Fruit fly (Drosophila melanogaster) whole organism, wandering third instar larva: Measurements from ENCODE around the gene CG8568.

ENCODE experiments used
- Abd-B ChIP-seq: fragments of >200 bp; optimal IDR thresholded peaks from 2 replicates; lab custom pipeline; 2017; ENCODE audit warnings: missing biosample characterization, missing genetic modification characterization
- CG32264 ChIP-seq: fragments of 200-800 bp; sonication (Bioruptor generic); optimal IDR thresholded peaks from 2 replicates; lab custom pipeline; 2016; ENCODE audit warnings: missing biosample characterization, missing genetic modification characterization
- CrebA ChIP-seq: fragments of 200-800 bp; sonication (Bioruptor generic); optimal IDR thresholded peaks from 2 replicates; lab custom pipeline; 2016; ENCODE audit warnings: missing biosample characterization, mild to moderate bottlenecking, missing genetic modification characterization, borderline replicate concordance
- Dif ChIP-seq: fragments of 200-275, 200-300 bp; sonication (Bioruptor generic); optimal IDR thresholded peaks from 2 replicates; lab custom pipeline; 2018; ENCODE audit warnings: missing biosample characterization, missing genetic modification characterization; ENCODE audit not compliant: partially characterized antibody
- GATAd ChIP-seq: sonication (Bioruptor generic); optimal IDR thresholded peaks from 2 replicates; lab custom pipeline; 2016; ENCODE audit warnings: missing biosample characterization, missing genetic modification characterization
- HLH106 ChIP-seq: fragments of 200-800 bp; optimal IDR thresholded peaks from 3 replicates; lab custom pipeline; 2019; ENCODE audit warnings: missing biosample characterization, mild to moderate bottlenecking, missing genetic modification characterization, moderate library complexity
- Hnf4 ChIP-seq: fragments of 200-800 bp; sonication (Bioruptor generic); optimal IDR thresholded peaks from 2 replicates; lab custom pipeline; 2016; ENCODE audit warnings: missing biosample characterization, mild to moderate bottlenecking, missing genetic modification characterization
- Hr78 ChIP-seq: fragments of >200 bp; optimal IDR thresholded peaks from 2 replicates; lab custom pipeline; 2017; ENCODE audit warnings: missing biosample characterization, missing genetic modification characterization
- Jra ChIP-seq: sonication (Bioruptor generic); optimal IDR thresholded peaks from 2 replicates; lab custom pipeline; 2016; ENCODE audit warnings: missing biosample characterization, missing genetic modification characterization
- Mio ChIP-seq: sonication (Bioruptor generic); optimal IDR thresholded peaks from 2 replicates; lab custom pipeline; 2016; ENCODE audit warnings: missing biosample characterization, missing genetic modification characterization
- Myc ChIP-seq: fragments of >200 bp; optimal IDR thresholded peaks from 2 replicates; lab custom pipeline; 2017
- N ChIP-seq: fragments of >200 bp; optimal IDR thresholded peaks from 2 replicates; lab custom pipeline; 2018; ENCODE audit warnings: missing biosample characterization, missing external identifiers, missing genetic modification characterization
- OdsH ChIP-seq: fragments of 200-800 bp; sonication (Bioruptor generic); optimal IDR thresholded peaks from 2 replicates; lab custom pipeline; 2016; ENCODE audit warnings: missing biosample characterization, mild to moderate bottlenecking, missing genetic modification characterization
- Rel ChIP-seq, 2 experiments: fragments of 200-800 bp; sonication (Bioruptor generic) in 1 of 2; optimal IDR thresholded peaks; 2 replicates in 1 of 2; 3 replicates in 1 of 2; lab custom pipeline; 2016 to 2019; ENCODE audit warnings: mild to moderate bottlenecking in 2 of 2, missing biosample characterization in 2 of 2, missing genetic modification characterization in 2 of 2, moderate library complexity in 1 of 2
- Sp1 ChIP-seq: fragments of 200-800 bp; sonication (Bioruptor generic); optimal IDR thresholded peaks from 3 replicates; lab custom pipeline; 2019; ENCODE audit warnings: missing biosample characterization, mild to moderate bottlenecking, missing genetic modification characterization, moderate library complexity
- Vsx2 ChIP-seq: fragments of 200-300, 225-300 bp; sonication (Bioruptor generic); optimal IDR thresholded peaks from 2 replicates; lab custom pipeline; 2018; ENCODE audit warnings: missing biosample characterization, missing genetic modification characterization; ENCODE audit not compliant: partially characterized antibody
- br ChIP-seq: fragments of 200-800 bp; sonication (Bioruptor generic); optimal IDR thresholded peaks from 2 replicates; lab custom pipeline; 2016; ENCODE audit warnings: missing biosample characterization, missing genetic modification characterization
- dmrt93B ChIP-seq: fragments of 200-800 bp; sonication (Bioruptor generic); optimal IDR thresholded peaks from 2 replicates; lab custom pipeline; 2018; ENCODE audit warnings: missing biosample characterization, mild to moderate bottlenecking, missing genetic modification characterization
- dsf ChIP-seq: sonication (Bioruptor generic); optimal IDR thresholded peaks from 2 replicates; lab custom pipeline; 2016; ENCODE audit warnings: missing biosample characterization, missing genetic modification characterization, borderline replicate concordance
- ey ChIP-seq: fragments of 200-800 bp; sonication (Bioruptor generic); optimal IDR thresholded peaks from 2 replicates; lab custom pipeline; 2016; ENCODE audit warnings: missing biosample characterization, missing genetic modification characterization
- foxo ChIP-seq, 2 experiments: fragments of 200-800 bp; sonication (Bioruptor generic); optimal IDR thresholded peaks; 2 replicates in 1 of 2; 3 replicates in 1 of 2; lab custom pipeline; 2016 to 2017; ENCODE audit warnings: missing biosample characterization in 2 of 2, missing genetic modification characterization in 2 of 2
- fru ChIP-seq: fragments of 200-800 bp; sonication (Bioruptor generic); optimal IDR thresholded peaks from 3 replicates; lab custom pipeline; 2016; ENCODE audit warnings: missing biosample characterization, mild to moderate bottlenecking, missing genetic modification characterization
- h ChIP-seq: fragments of 200-800 bp; sonication (Bioruptor generic); optimal IDR thresholded peaks from 3 replicates; lab custom pipeline; 2016; ENCODE audit warnings: missing biosample characterization, mild to moderate bottlenecking, missing genetic modification characterization
- jim ChIP-seq: fragments of 175-275, 200-325 bp; sonication (Bioruptor generic); optimal IDR thresholded peaks from 2 replicates; lab custom pipeline; 2016; ENCODE audit warnings: missing biosample characterization, mild to moderate bottlenecking, missing genetic modification characterization
- pan ChIP-seq: fragments of >200 bp; optimal IDR thresholded peaks from 2 replicates; lab custom pipeline; 2017
- psq ChIP-seq: fragments of 200-800 bp; sonication (Bioruptor generic); optimal IDR thresholded peaks from 3 replicates; lab custom pipeline; 2017; ENCODE audit warnings: missing biosample characterization, mild to moderate bottlenecking, missing genetic modification characterization, moderate library complexity
- rgr ChIP-seq: fragments of 200-800 bp; sonication (Bioruptor generic); optimal IDR thresholded peaks from 3 replicates; lab custom pipeline; 2016; ENCODE audit warnings: missing biosample characterization, mild to moderate bottlenecking, missing genetic modification characterization
- sage ChIP-seq: fragments of 200-800 bp; sonication (Bioruptor generic); optimal IDR thresholded peaks from 2 replicates; lab custom pipeline; 2016; ENCODE audit warnings: missing biosample characterization, mild to moderate bottlenecking, missing genetic modification characterization
- sv ChIP-seq: fragments of 200-800 bp; sonication (Bioruptor generic); optimal IDR thresholded peaks from 3 replicates; lab custom pipeline; 2016; ENCODE audit warnings: missing biosample characterization, missing genetic modification characterization
- tai ChIP-seq: sonication (Bioruptor generic); optimal IDR thresholded peaks from 2 replicates; lab custom pipeline; 2016; ENCODE audit warnings: missing biosample characterization, missing genetic modification characterization
- usp ChIP-seq: fragments of >200 bp; optimal IDR thresholded peaks from 2 replicates; lab custom pipeline; 2017; ENCODE audit warnings: missing biosample characterization, missing genetic modification characterization
- woc ChIP-seq: sonication (Bioruptor generic); optimal IDR thresholded peaks from 2 replicates; lab custom pipeline; 2016; ENCODE audit warnings: missing biosample characterization, mild to moderate bottlenecking, missing genetic modification characterization

The CG8568 gene

DNA sequence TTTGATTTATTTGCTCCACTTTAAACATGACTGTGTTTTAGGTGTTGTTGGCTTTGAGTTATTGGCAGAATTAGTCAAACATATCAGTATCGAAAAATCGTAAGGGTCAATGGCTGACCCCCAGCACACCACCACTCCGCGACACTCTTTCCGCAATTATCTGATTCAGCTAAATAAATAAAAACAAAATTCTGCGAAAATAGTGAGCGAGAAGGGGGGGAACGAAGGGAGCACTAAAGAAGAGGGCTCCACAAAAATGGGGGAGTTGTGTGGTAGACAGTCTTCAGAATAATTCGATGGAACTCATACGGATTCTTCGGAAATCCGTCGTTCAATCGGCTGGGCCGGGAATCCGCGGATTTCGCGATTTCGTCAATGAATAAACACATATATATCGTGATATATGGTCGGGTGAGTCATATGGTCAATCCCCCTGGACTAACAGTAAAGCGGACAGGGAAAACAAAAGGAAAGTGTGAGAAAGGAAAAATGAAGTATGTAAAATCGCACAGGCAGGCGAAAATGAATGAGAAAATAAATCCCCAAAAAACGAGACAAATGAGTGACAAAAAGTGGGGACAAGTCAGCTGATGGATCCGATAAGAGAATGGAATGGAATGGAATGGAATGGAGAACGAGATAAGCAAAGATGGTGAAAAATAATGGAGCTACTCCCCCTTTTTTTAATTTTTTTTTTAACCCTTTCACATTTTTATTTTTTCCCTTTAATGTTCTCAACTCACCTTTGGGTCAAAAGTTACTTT lies 33.1 kb upstream of the CG8568 start:
- peak; percentile 55 for TF ChIP-seq psq (GFP tag; lab: Kevin White, UChicago)
- TF ChIP-seq Abd-B (GFP tag; lab: Kevin White, UChicago), result no peak
- TF ChIP-seq dmrt93B (GFP tag; lab: Kevin White, UChicago), result no peak
- no peak for TF ChIP-seq CrebA (GFP tag; lab: Kevin White, UChicago)
- TF ChIP-seq Jra (GFP tag; lab: Kevin White, UChicago), result no peak
- TF ChIP-seq Hr78 (GFP tag; lab: Kevin White, UChicago), result no peak
- no peak for TF ChIP-seq sage (GFP tag; lab: Kevin White, UChicago)
- no peak for TF ChIP-seq woc
- TF ChIP-seq Dif (GFP tag; lab: Kevin White, UChicago), result no peak
- no peak for TF ChIP-seq usp
- TF ChIP-seq jim, result no peak
- no peak for TF ChIP-seq CG32264
- no peak for TF ChIP-seq Rel (GFP tag; optimal IDR thresholded peaks at IDR 0.05; lab: Kevin White, UChicago)
- TF ChIP-seq Rel (tag; optimal IDR thresholded peaks at IDR 0.05; lab: Kevin White, UChicago), result peak; percentile 70
- no peak for TF ChIP-seq Sp1 (GFP tag; lab: Kevin White, UChicago)
- TF ChIP-seq N (GFP tag; lab: Kevin White, UChicago), result no peak
- TF ChIP-seq Hnf4 (GFP tag; lab: Kevin White, UChicago), result no peak
- TF ChIP-seq rgr, result no peak

DNA sequence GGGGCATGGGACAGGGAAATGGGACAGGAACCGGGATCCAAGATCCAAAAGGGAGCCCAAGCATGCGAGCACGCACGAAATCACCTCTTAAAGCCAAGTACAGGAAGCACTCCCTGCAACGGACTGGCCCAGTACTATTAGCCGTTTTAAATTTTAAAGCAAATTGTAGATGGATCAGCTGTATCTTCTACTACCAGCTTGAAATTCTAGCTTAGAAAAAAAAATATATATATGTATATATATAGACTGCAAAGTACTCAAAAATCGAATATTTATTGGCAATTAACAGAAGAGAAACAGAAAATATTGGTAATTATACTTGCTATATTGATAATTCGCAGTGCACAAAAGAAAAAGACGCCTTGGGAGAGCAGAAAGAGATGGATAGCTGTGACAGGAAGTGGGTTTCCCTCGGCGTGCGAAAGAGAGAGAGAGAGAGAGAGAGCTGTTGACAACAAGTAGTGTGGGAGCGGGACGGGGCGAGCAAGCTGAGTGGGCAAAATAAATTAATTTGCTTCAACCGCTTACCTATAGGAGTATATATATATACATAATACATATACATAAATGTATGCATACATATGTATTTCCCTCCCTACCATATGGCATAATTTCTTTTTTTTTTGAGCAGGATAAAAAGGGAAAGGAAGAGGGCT lies 31.9 kb upstream of the CG8568 start:
- TF ChIP-seq Vsx2 (GFP tag; lab: Kevin White, UChicago) (no peak), rgr (peak; percentile 13), N (GFP tag; lab: Kevin White, UChicago) (no peak), dmrt93B (GFP tag; lab: Kevin White, UChicago) (no peak), usp (no peak), tai (GFP tag; lab: Kevin White, UChicago) (no peak), br (no peak), GATAd (no peak), Abd-B (GFP tag; lab: Kevin White, UChicago) (no peak), Sp1 (GFP tag; lab: Kevin White, UChicago) (no peak), Hr78 (GFP tag; lab: Kevin White, UChicago) (no peak), HLH106 (tag; lab: Kevin White, UChicago) (peak; percentile 5), foxo (GFP tag; optimal IDR thresholded peaks at IDR 0.05; lab: Kevin White, UChicago) (peak in 1 of 2 experiments; percentile 25), Mio (GFP tag; lab: Kevin White, UChicago) (no peak), pan (lab: Kevin White, UChicago) (no peak), Myc (lab: Kevin White, UChicago) (no peak), h (GFP tag; lab: Kevin White, UChicago) (no peak), psq (GFP tag; lab: Kevin White, UChicago) (peak; percentile 17), CG32264 (no peak), Jra (GFP tag; lab: Kevin White, UChicago) (no peak), fru (no peak), OdsH (GFP tag; lab: Kevin White, UChicago) (no peak)

DNA sequence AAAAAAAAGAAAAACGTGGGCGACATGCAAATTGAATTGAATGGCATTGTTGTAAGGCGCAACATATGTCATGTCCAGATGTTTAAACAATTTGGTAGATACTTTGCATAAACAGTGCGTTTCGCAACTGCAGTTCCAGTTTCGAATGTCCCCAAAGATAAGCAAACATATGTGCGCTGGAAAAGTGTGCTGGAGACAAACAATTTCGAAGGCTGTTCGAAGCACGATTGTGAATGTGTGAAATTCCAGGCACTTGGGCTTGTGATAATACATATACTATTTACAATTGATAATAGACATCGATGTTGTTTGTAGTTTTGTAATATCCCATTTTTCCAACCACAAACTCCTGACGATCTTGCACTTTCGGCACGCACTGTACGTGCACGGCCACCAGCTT lies 30.5 kb upstream of the CG8568 start:
- TF ChIP-seq Sp1 (GFP tag; lab: Kevin White, UChicago) (no peak), pan (lab: Kevin White, UChicago) (no peak), HLH106 (tag; lab: Kevin White, UChicago) (peak; percentile 11), OdsH (GFP tag; lab: Kevin White, UChicago) (no peak), dsf (GFP tag; lab: Kevin White, UChicago) (no peak), foxo (GFP tag; optimal IDR thresholded peaks at IDR 0.05; lab: Kevin White, UChicago) (peak in 1 of 2 experiments; percentile 8), psq (GFP tag; lab: Kevin White, UChicago) (no peak), tai (GFP tag; lab: Kevin White, UChicago) (no peak)

DNA sequence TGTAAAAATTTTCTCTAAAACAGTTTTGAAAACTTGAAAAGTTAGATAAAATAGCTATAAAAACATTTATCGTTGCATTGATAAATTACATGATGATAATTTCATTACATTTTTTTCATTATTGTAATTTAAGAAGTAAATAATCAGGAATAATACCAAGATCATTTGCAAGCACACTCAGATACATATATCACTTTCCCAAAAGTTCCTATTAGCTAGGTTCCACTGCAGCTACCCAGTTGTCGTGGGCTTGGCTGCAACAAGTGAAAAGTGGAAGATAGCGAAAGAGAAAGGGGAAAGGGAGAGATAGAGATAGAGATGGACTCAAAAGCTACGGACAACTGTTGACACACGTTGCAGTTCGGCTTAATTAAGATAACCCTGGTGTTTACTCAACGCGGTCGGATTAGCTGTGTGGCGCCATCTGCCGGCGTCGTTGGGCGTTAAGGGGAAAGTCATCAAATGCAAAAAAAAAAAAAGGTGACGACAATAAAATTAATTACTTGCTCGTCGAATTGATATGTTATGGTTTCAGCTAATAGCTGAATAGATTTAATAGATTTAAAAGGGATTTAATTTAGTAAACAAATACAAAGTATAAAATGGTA lies 29.4 kb upstream of the CG8568 start:
- TF ChIP-seq CG32264 (no peak), br (no peak), Sp1 (GFP tag; lab: Kevin White, UChicago) (no peak), sv (GFP tag; lab: Kevin White, UChicago) (no peak), Rel (GFP tag; optimal IDR thresholded peaks at IDR 0.05; lab: Kevin White, UChicago) (no peak), Rel (tag; optimal IDR thresholded peaks at IDR 0.05; lab: Kevin White, UChicago) (no peak), GATAd (no peak), dmrt93B (GFP tag; lab: Kevin White, UChicago) (no peak), Mio (GFP tag; lab: Kevin White, UChicago) (no peak), ey (GFP tag; lab: Kevin White, UChicago) (no peak), fru (no peak), psq (GFP tag; lab: Kevin White, UChicago) (no peak), Dif (GFP tag; lab: Kevin White, UChicago) (no peak), woc (no peak), Hr78 (GFP tag; lab: Kevin White, UChicago) (no peak)
